Fruit fly (Drosophila melanogaster) S2 (cell line): ENCODE results near the gene CG10973.

ENCODE experiments used
- CG8478 ChIP-seq: fragments of >200 bp; optimal IDR thresholded peaks from 2 replicates; lab custom pipeline; 2018
- CTCF ChIP-seq, 2 experiments: fragments of >200 bp; optimal IDR thresholded peaks; 2 replicates each; lab custom pipeline; 2018

CG10973 gene

DNA sequence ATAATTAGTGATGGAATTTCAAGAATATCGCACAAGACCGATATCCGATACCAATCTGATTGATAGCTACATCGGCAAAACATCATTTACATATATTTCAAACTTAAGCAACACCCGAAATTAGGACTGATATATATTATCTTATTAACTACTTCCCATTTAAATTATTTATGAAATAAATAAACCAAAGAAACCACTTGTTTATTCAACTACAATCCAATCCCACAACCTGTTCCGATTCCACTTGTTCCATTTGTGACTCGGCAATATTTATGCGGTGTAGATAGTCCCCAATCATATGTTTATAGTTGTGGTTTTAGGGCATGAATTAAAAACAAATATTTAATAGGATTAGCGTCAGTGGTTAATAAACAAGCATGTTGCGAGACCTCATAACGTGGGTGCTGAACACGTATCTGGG, at the start of gene CG10973, which contains the start of gene Vps13D:
Gene CG10973, minus strand, starts transcription at position 6 of the 421 bp plus-strand sequence.
Gene Vps13D, plus strand, starts transcription at position 281 of the 421 bp plus-strand sequence.
- no peak for TF ChIP-seq CTCF (optimal IDR thresholded peaks at IDR 0.05; lab: Kevin White, UChicago)
- TF ChIP-seq CG8478, result no peak

DNA sequence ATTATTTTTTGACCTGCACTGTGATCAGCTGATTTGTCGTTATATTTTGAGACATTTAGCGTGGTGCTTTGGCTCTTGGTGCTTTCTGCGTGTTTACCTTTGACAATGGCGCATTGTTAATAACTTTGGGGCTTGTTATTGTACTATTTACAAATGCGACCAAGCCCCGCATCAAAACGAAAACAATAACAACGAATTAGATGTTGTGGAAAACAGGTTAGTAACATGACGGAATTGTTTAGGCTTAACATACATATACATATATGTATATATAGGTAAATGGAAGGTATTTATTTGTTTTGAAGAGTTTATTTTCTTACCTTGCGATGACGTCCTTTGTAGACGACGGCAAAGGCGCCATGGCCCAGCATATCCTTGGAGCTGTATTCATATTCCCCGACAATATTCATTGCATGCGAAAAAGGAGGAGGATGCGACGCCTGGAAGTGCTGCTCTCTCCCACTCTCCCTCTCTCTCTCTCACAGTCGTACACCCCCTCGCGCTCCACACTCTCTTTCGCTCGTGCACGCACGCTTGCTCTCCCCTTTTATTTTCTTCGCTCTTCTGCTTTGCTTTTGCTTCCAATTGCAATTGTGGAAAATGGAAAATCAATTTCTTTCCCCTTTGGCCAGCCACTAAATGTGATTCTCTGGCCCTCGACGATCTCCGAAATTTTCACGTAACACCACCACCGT, 49.6 kb upstream of the CG10973 start:
- TF ChIP-seq CTCF (optimal IDR thresholded peaks at IDR 0.05; lab: Kevin White, UChicago) (no peak), CG8478 (no peak)

DNA sequence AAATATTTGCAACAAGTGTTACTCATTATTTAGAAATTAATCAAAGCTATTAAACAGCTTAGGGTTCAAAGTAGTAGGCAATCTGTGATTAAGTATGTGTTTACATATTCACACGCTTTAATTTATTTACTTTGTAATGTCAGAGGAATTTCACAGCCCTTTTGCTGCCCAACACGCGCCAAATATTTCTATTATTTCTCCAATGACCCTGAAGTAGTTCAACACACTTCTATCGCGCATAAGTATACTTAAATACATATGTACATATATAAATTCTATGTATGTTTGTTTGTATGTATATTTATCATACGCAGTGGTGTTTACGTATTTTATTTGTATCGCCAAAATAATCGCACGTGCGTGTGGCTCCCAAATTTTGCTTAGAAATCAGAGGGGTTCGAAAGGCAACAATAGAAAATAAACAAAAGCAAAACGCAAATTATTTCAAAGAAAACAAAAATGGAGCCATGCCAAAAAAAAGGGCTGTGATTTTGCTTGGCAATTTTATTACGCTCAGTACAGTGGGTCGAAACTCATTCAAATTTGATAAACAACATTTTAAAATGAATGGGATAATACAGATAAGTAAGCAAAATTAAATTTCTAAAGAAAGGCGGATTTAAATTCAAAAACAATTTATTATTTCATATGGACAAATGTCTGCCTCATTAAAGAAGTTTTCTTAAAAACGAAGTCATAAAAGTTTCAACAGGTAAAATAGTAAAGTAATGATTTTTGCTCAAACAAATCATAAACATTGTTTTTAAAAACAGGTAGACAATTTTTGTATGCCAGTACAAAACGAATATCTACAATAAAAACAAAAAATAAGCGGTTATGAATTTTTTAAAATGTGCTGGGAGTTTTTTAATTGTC, 48.8 kb upstream of the CG10973 start:
- TF ChIP-seq CG8478 (no peak), CTCF (optimal IDR thresholded peaks at IDR 0.05; lab: Kevin White, UChicago) (no peak)

dm6 chr3L:12802443-12802865, 47.9 kb upstream of the CG10973 start:
- TF ChIP-seq CG8478 (no peak), CTCF (optimal IDR thresholded peaks at IDR 0.05; lab: Kevin White, UChicago) (no peak)

dm6 chr3L:12800167-12800566, 45.6 kb upstream of the CG10973 start:
- TF ChIP-seq CG8478 (no peak), CTCF (optimal IDR thresholded peaks at IDR 0.05; lab: Kevin White, UChicago) (no peak)

DNA sequence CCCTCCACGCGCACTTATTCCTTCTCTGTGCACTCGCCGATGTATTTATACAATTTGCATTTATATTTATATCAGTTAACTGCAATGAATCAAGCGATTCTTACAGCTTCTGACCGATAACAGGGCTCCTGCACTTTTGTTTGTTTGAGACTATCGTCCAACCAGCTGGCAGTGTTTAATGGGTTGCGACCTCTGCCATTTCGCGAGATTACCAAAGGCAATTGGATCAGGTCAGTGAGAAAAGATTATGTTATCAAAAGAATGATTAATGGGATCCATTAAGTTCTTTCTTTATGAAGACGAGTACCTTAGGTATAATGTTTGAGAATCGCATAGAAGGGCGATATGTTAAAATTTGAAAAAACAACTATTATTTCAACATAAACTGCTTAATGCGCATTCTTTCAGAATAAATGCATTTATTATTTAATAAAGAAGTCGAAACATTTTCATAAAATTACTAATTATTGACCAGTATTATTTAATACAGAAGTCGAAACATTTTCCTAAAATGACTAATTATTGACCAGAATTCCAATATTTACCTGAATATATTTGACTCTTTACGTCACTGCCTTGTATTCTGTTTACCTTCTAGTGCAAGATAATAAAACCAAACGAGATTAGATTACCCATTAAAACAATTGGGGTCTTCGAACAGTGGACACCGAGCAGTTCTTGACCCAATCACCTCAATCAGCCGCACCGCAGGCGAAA, 45.0 kb upstream of the CG10973 start:
- no peak for TF ChIP-seq CTCF (optimal IDR thresholded peaks at IDR 0.05; lab: Kevin White, UChicago)

- no peak for TF ChIP-seq CTCF (optimal IDR thresholded peaks at IDR 0.05; lab: Kevin White, UChicago)
- TF ChIP-seq CG8478, result no peak
Measured at dm6 chr3L:12798795-12799311, 44.3 kb upstream of the CG10973 start.

dm6 chr3L:12796077-12796641, 41.6 kb upstream of the CG10973 start:
- TF ChIP-seq CTCF (optimal IDR thresholded peaks at IDR 0.05; lab: Kevin White, UChicago) (no peak), CG8478 (no peak)

DNA sequence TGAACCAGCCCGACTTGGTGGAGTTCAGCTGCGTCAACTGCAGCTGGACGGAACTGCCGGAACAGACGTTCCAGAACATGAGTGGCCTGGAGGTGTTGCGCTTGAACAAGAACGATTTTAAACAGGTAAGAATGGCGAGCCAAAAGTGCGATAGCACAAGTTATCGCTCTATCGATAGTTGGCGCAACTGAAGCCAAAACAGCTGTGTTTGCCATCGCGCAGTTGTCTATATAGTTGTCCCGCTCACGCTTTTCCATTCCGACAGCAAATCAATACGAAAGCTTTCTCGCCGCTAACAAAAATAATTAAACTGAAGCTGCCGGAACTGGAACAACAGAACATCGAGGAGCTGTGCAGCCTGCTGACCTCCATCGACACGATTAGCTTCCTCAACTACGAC, 40.0 kb upstream of the CG10973 start:
- TF ChIP-seq CTCF (optimal IDR thresholded peaks at IDR 0.05; lab: Kevin White, UChicago) (no peak), CG8478 (no peak)

DNA sequence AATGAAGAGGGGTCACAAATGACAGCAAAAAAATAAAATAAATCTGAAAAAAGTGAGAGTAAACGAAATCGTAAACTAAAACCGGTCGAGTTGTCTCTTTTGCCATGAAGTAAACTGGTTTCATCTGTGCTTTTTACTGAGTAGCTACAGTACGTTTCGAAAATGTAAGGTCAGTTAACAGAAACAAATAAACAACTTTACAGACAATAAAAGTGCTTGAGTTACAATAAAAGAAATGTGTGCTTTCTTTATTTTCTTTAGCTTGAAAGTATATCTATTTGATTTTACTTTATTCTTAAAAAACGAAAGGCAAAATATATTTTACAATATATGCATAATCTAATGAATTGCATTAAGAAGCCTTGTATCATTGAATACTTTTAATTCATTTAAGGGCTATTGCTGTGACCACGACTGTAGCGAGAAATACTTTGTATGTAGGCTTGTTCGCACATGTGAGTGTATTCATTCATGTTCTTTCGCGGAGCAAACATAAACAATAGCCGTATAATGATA, 38.4 kb upstream of the CG10973 start:
- TF ChIP-seq CTCF (optimal IDR thresholded peaks at IDR 0.05; lab: Kevin White, UChicago) (no peak), CG8478 (no peak)

DNA sequence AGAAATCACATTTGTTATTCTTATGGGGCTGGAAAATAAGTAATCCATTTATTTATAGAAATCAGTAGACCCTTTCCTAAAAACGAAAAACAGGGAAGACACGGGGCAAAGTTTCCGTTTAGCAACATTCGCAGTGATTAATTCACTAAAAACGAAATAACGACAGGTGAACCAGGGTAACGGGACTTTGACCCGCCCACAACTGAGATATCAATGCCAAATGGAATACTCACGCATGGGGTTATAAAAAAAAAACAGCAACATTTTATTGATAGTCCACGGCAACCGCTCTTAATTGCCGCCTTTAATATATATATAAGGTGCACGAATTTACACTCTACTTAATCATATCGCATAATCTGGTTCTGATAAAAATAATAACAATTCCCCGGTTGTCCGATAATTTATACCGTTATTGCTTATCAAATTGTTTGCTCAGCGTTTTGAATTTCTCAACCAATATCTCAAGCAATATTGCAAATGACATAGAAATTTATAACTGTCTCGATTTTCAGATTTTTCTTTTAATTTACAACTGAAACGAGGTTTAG, 37.2 kb upstream of the CG10973 start:
- TF ChIP-seq CTCF (optimal IDR thresholded peaks at IDR 0.05; lab: Kevin White, UChicago) (no peak), CG8478 (no peak)

DNA sequence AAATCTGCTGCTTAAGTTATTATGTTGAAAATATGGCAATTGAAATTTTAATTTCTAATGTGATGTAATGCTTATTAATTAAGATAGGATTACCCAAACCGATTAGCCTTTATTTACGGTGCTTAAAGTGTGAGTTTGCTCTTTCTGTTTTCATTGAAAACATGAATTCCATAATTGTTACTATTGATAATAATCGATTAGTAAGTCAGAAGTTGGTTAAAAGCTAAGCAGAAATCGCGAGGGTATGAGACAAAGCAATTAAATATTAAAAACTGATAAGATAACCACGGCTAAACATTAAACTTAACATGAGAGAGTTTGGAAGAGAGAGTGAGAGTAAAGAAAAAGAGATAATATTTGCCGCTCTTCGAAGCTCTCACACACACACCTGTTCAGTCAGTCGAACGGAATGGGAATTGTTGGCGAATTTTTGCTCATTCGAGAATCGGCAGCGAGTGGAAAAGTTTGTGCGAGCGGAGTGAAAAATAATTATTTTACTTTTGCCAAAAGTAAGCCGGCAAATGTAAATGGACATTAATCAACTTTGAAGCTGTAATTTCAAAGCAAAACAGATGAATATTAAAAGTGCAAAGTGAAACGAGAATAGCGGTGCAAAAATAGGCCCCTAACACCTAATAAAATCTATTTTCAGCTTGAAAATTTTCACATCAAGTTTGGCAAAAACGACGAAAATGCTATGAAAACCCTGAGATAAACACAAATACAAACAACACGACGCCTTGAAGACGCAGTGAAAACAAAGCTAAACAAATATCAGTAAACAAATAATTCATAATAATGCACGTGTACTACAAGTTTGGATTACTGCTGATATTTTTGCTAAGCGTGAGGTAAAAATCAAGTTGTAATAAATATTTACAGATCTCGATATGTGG, 36.5 kb upstream of the CG10973 start:
- TF ChIP-seq CTCF (optimal IDR thresholded peaks at IDR 0.05; lab: Kevin White, UChicago) (no peak), CG8478 (no peak)

- TF ChIP-seq CTCF (optimal IDR thresholded peaks at IDR 0.05; lab: Kevin White, UChicago) (no peak), CG8478 (no peak)
Measured at dm6 chr3L:12789875-12790373, 35.4 kb upstream of the CG10973 start, which contains the start of gene CG42709. Gene CG42709, plus strand, starts transcription at chr3L:12790192.
